Worm (Caenorhabditis elegans) whole organism, L4 larva: Measurements from ENCODE around the gene K11C4.2.

Experiments
- F37D6.2 ChIP-seq: sonication (generic microtip); optimal IDR thresholded peaks from 2 replicates; lab custom pipeline; 2016; ENCODE audit warnings: mild to moderate bottlenecking, missing genetic modification characterization, missing compliant biosample characterization
- F49E8.2 ChIP-seq: sonication (generic microtip); optimal IDR thresholded peaks from 2 replicates; lab custom pipeline; 2016; ENCODE audit warnings: missing compliant biosample characterization, mild to moderate bottlenecking, missing genetic modification characterization, borderline replicate concordance
- R02D3.7 ChIP-seq: fragments of 150-350 bp; sonication (generic microtip); optimal IDR thresholded peaks from 3 replicates; lab custom pipeline; 2014; ENCODE audit warnings: missing biosample characterization, missing genetic modification characterization
- T20F7.1 ChIP-seq: fragments of 200-800 bp; sonication (Bioruptor generic); optimal IDR thresholded peaks from 2 replicates; lab custom pipeline; 2018; ENCODE audit warnings: mild to moderate bottlenecking, missing genetic modification characterization, missing compliant biosample characterization
- T26A8.4 ChIP-seq: fragments of 200-800 bp; sonication (Bioruptor generic); IDR thresholded peaks from 2 replicates; pipeline ENCODE4 v1.3.6; 2022; ENCODE audit warnings: missing genetic modification characterization, missing compliant biosample characterization
- Y75B8A.6 ChIP-seq: fragments of 200-800 bp; sonication (Bioruptor generic); IDR thresholded peaks from 2 replicates; pipeline ENCODE4 v1.3.6; 2022; ENCODE audit warnings: missing genetic modification reagents, missing genetic modification characterization, missing compliant biosample characterization
- aly-2 ChIP-seq: sonication (generic microtip); optimal IDR thresholded peaks from 2 replicates; lab custom pipeline; 2018; ENCODE audit warnings: missing biosample characterization, missing genetic modification characterization
- arid-1 ChIP-seq: fragments of 200-800 bp; sonication (Bioruptor generic); conservative IDR thresholded peaks from 2 replicates; pipeline ENCODE4 v1.3.6; 2022; ENCODE audit warnings: missing genetic modification reagents, missing genetic modification characterization, missing compliant biosample characterization
- ceh-28 ChIP-seq: fragments of 150-350 bp; optimal IDR thresholded peaks from 2 replicates; lab custom pipeline; 2014; ENCODE audit warnings: missing biosample characterization, missing genetic modification reagents, missing genetic modification characterization
- ceh-32 ChIP-seq: sonication (generic microtip); optimal IDR thresholded peaks from 2 replicates; lab custom pipeline; 2016; ENCODE audit warnings: mild to moderate bottlenecking, missing genetic modification characterization, missing compliant biosample characterization; ENCODE audit not compliant: poor library complexity
- cey-2 ChIP-seq: sonication (generic microtip); optimal IDR thresholded peaks from 3 replicates; lab custom pipeline; 2017; ENCODE audit warnings: missing genetic modification characterization, mild to moderate bottlenecking, missing compliant biosample characterization, antibody characterized with exemption, borderline replicate concordance; ENCODE audit not compliant: insufficient read depth
- ctbp-1 ChIP-seq: fragments of 200-800 bp; sonication (Bioruptor generic); IDR thresholded peaks from 2 replicates; pipeline ENCODE4 v1.3.6; 2022; ENCODE audit warnings: missing genetic modification reagents, missing genetic modification characterization, missing compliant biosample characterization
- daf-12 ChIP-seq: fragments of 150-350 bp; optimal IDR thresholded peaks from 2 replicates; lab custom pipeline; 2014; ENCODE audit warnings: missing biosample characterization, missing genetic modification reagents, missing genetic modification characterization
- dmd-8 ChIP-seq: fragments of 200-800 bp; sonication (Bioruptor generic); IDR thresholded peaks from 2 replicates; pipeline ENCODE4 v1.3.6; 2022; ENCODE audit warnings: missing genetic modification characterization, missing compliant biosample characterization
- dpl-1 ChIP-seq: fragments of 150-350 bp; optimal IDR thresholded peaks from 2 replicates; lab custom pipeline; 2014; ENCODE audit warnings: missing biosample characterization, missing genetic modification reagents, missing genetic modification characterization
- dve-1 ChIP-seq: sonication (generic microtip); optimal IDR thresholded peaks from 2 replicates; lab custom pipeline; 2017; ENCODE audit warnings: antibody characterized with exemption, mild to moderate bottlenecking, missing genetic modification characterization, missing compliant biosample characterization; ENCODE audit not compliant: insufficient read depth
- egl-27 ChIP-seq: sonication (generic microtip); optimal IDR thresholded peaks from 3 replicates; lab custom pipeline; 2017; ENCODE audit warnings: missing biosample characterization, missing genetic modification reagents, missing genetic modification characterization
- fkh-10 ChIP-seq: fragments of 150-350 bp; optimal IDR thresholded peaks from 2 replicates; lab custom pipeline; 2014; ENCODE audit warnings: missing biosample characterization, missing genetic modification reagents, missing genetic modification characterization
- gei-8 ChIP-seq: fragments of 200-800 bp; sonication (Bioruptor generic); optimal IDR thresholded peaks from 2 replicates; lab custom pipeline; 2018; ENCODE audit warnings: mild to moderate bottlenecking, missing genetic modification characterization, missing compliant biosample characterization
- hif-1 ChIP-seq, 2 experiments: sonication (generic microtip); optimal IDR thresholded peaks; 2 replicates each; lab custom pipeline; 2016 to 2017; ENCODE audit warnings: missing compliant biosample characterization in 2 of 2, missing genetic modification characterization in 2 of 2, missing genetic modification reagents in 2 of 2, missing genotype in 2 of 2, mild to moderate bottlenecking in 1 of 2
- hlh-30 ChIP-seq: sonication (generic microtip); optimal IDR thresholded peaks from 2 replicates; lab custom pipeline; 2017; ENCODE audit warnings: antibody characterized with exemption, mild to moderate bottlenecking, missing genetic modification characterization, missing compliant biosample characterization; ENCODE audit not compliant: insufficient read depth
- jun-1 ChIP-seq: fragments of 150-350 bp; optimal IDR thresholded peaks from 2 replicates; lab custom pipeline; 2014; ENCODE audit warnings: missing biosample characterization, missing genetic modification reagents, missing genetic modification characterization
- lim-7 ChIP-seq: fragments of 200-800 bp; sonication (Bioruptor generic); IDR thresholded peaks from 2 replicates; pipeline ENCODE4 v1.3.6; 2022; ENCODE audit warnings: missing genetic modification characterization, missing compliant biosample characterization
- lin-15B ChIP-seq: fragments of 150-350 bp; sonication (generic microtip); optimal IDR thresholded peaks from 3 replicates; lab custom pipeline; 2014; ENCODE audit warnings: missing biosample characterization, missing genetic modification characterization
- lin-38 ChIP-seq: fragments of 200-800 bp; sonication (Bioruptor generic); IDR thresholded peaks from 2 replicates; pipeline ENCODE4 v1.3.6; 2022; ENCODE audit warnings: missing genetic modification reagents, missing genetic modification characterization, missing compliant biosample characterization
- lin-39 ChIP-seq: fragments of 150-350 bp; optimal IDR thresholded peaks from 2 replicates; lab custom pipeline; 2014; ENCODE audit warnings: missing biosample characterization, missing genetic modification reagents, missing genetic modification characterization
- lir-3 ChIP-seq: sonication (generic microtip); optimal IDR thresholded peaks from 2 replicates; lab custom pipeline; 2016; ENCODE audit warnings: mild to moderate bottlenecking, missing genetic modification characterization, missing compliant biosample characterization
- madf-5 ChIP-seq, 2 experiments: fragments of 200-800 bp; sonication (Bioruptor generic); IDR thresholded peaks; 2 replicates each; pipeline ENCODE4 v1.3.6; 2022; ENCODE audit warnings: missing compliant biosample characterization in 2 of 2, missing genetic modification characterization in 2 of 2
- mep-1 ChIP-seq: fragments of 150-350 bp; sonication (generic microtip); optimal IDR thresholded peaks from 3 replicates; lab custom pipeline; 2014; ENCODE audit warnings: missing biosample characterization, missing genetic modification characterization
- mxl-3 ChIP-seq: fragments of 200-800 bp; sonication (Bioruptor generic); optimal IDR thresholded peaks from 2 replicates; lab custom pipeline; 2018; ENCODE audit warnings: mild to moderate bottlenecking, missing genetic modification characterization, missing compliant biosample characterization
- nhr-11 ChIP-seq: fragments of 150-350 bp; optimal IDR thresholded peaks from 2 replicates; lab custom pipeline; 2014; ENCODE audit warnings: missing biosample characterization, missing genetic modification characterization
- nhr-237 ChIP-seq: sonication (generic microtip); optimal IDR thresholded peaks from 2 replicates; lab custom pipeline; 2017; ENCODE audit warnings: missing biosample characterization, missing genetic modification characterization
- nhr-28 ChIP-seq: fragments of 150-350 bp; optimal IDR thresholded peaks from 2 replicates; lab custom pipeline; 2014; ENCODE audit warnings: missing biosample characterization, missing genetic modification characterization
- nhr-42 ChIP-seq: fragments of 200-800 bp; sonication (Bioruptor generic); IDR thresholded peaks from 2 replicates; pipeline ENCODE4 v1.3.6; 2022; ENCODE audit warnings: missing genetic modification characterization, missing compliant biosample characterization
- nhr-6 ChIP-seq: fragments of 150-350 bp; optimal IDR thresholded peaks from 2 replicates; lab custom pipeline; 2014; ENCODE audit warnings: missing biosample characterization, missing genetic modification characterization
- pha-4 ChIP-seq, 2 experiments: fragments of 150-350 bp in 1 of 2; fragments of 200-800 bp in 1 of 2; sonication (Bioruptor generic) in 1 of 2; IDR thresholded peaks in 1 of 2; optimal IDR thresholded peaks in 1 of 2; 2 replicates each; pipeline versions ENCODE4 v1.3.6 to Lab custom; 2014 to 2022; ENCODE audit warnings: missing genetic modification characterization in 2 of 2, missing genetic modification reagents in 2 of 2, missing biosample characterization in 1 of 2, missing compliant biosample characterization in 1 of 2
- pqm-1 ChIP-seq: sonication (generic microtip); optimal IDR thresholded peaks from 2 replicates; lab custom pipeline; 2017; ENCODE audit warnings: missing biosample characterization, missing genetic modification characterization
- saeg-2 ChIP-seq: fragments of 200-800 bp; sonication (Bioruptor generic); IDR thresholded peaks from 2 replicates; pipeline ENCODE4 v1.3.6; 2022; ENCODE audit warnings: missing genetic modification reagents, missing genetic modification characterization, missing compliant biosample characterization
- sdz-12 ChIP-seq: fragments of 200-800 bp; sonication (Bioruptor generic); optimal IDR thresholded peaks from 2 replicates; lab custom pipeline; 2018; ENCODE audit warnings: mild to moderate bottlenecking, missing genetic modification characterization, missing compliant biosample characterization
- set-16 ChIP-seq: fragments of 200-800 bp; sonication (Bioruptor generic); IDR thresholded peaks from 2 replicates; pipeline ENCODE4 v1.3.6; 2022; ENCODE audit warnings: missing genetic modification reagents, missing genetic modification characterization, missing compliant biosample characterization
- skn-1 ChIP-seq: fragments of 150-350 bp; optimal IDR thresholded peaks from 2 replicates; lab custom pipeline; 2014; ENCODE audit warnings: missing biosample characterization, missing genetic modification characterization
- snpc-4 ChIP-seq: fragments of 150-350 bp; optimal IDR thresholded peaks from 2 replicates; lab custom pipeline; 2014; ENCODE audit warnings: missing biosample characterization, missing genetic modification characterization
- spr-1 ChIP-seq: sonication (generic microtip); optimal IDR thresholded peaks from 2 replicates; lab custom pipeline; 2016; ENCODE audit warnings: mild to moderate bottlenecking, missing genetic modification characterization, missing compliant biosample characterization
- spr-3 ChIP-seq: fragments of 200-800 bp; sonication (Bioruptor generic); optimal IDR thresholded peaks from 2 replicates; lab custom pipeline; 2018; ENCODE audit warnings: mild to moderate bottlenecking, missing genetic modification characterization, missing compliant biosample characterization
- tag-97 ChIP-seq: fragments of 200-800 bp; sonication (Bioruptor generic); IDR thresholded peaks from 2 replicates; pipeline ENCODE4 v1.3.6; 2022; ENCODE audit warnings: missing genetic modification characterization, missing compliant biosample characterization
- tra-1 ChIP-seq: fragments of 200-800 bp; sonication (Bioruptor generic); IDR thresholded peaks from 2 replicates; pipeline ENCODE4 v1.3.6; 2022; ENCODE audit warnings: missing genetic modification reagents, missing genetic modification characterization, missing compliant biosample characterization
- unc-130 ChIP-seq: sonication (generic microtip); optimal IDR thresholded peaks from 2 replicates; lab custom pipeline; 2016; ENCODE audit warnings: missing genetic modification reagents, missing genetic modification characterization, missing compliant biosample characterization
- zag-1 ChIP-seq: fragments of 150-350 bp; optimal IDR thresholded peaks from 2 replicates; lab custom pipeline; 2014; ENCODE audit warnings: missing biosample characterization, missing genetic modification characterization
- zfp-2 ChIP-seq: sonication (generic microtip); optimal IDR thresholded peaks from 2 replicates; lab custom pipeline; 2016; ENCODE audit warnings: mild to moderate bottlenecking, missing genetic modification characterization, missing compliant biosample characterization
- zip-11 ChIP-seq: fragments of 200-800 bp; sonication (Bioruptor generic); IDR thresholded peaks from 2 replicates; pipeline ENCODE4 v1.3.6; 2022; ENCODE audit warnings: missing genetic modification characterization, missing compliant biosample characterization
- zip-2 ChIP-seq: fragments of 150-350 bp; optimal IDR thresholded peaks from 2 replicates; lab custom pipeline; 2014; ENCODE audit warnings: missing biosample characterization, missing genetic modification characterization
- ztf-7 ChIP-seq: fragments of 150-350 bp; optimal IDR thresholded peaks from 2 replicates; lab custom pipeline; 2014; ENCODE audit warnings: missing biosample characterization, missing genetic modification characterization

The K11C4.2 gene

ce11 chrV:6879490-6879889, 15.4 kb upstream of the K11C4.2 start:
- TF ChIP-seq dpl-1 (GFP tag; lab: Kevin White, UChicago): no peak
- peak; percentile 77 for TF ChIP-seq mxl-3 (GFP tag; lab: Kevin White, UChicago)
- TF ChIP-seq cey-2: no peak
- no peak for TF ChIP-seq pqm-1 (tag; lab: Kevin White, UChicago)
- no peak for TF ChIP-seq saeg-2 (GFP tag; lab: Robert Waterston, UW)
- TF ChIP-seq pha-4 (GFP tag; IDR thresholded peaks at IDR 0.05; lab: Robert Waterston, UW): no peak; the same call in 1 of the 2 replicates
- TF ChIP-seq pha-4 (tag; optimal IDR thresholded peaks at IDR 0.05; lab: Kevin White, UChicago): no peak
- TF ChIP-seq set-16 (GFP tag; lab: Robert Waterston, UW): peak; percentile 93
- TF ChIP-seq nhr-6 (tag; lab: Kevin White, UChicago): peak; percentile 14
- no peak for TF ChIP-seq snpc-4 (tag; lab: Kevin White, UChicago)
- TF ChIP-seq ctbp-1 (GFP tag; lab: Robert Waterston, UW): peak; percentile 82
- peak; percentile 69 for TF ChIP-seq F37D6.2
- peak in 1 of 2 experiments; percentile 60 for TF ChIP-seq hif-1 (tag; optimal IDR thresholded peaks at IDR 0.05; lab: Kevin White, UChicago)
- 0 out of 2 replicates have a peak, but pooled peaks have one; percentile 46 for TF ChIP-seq tra-1
- TF ChIP-seq T26A8.4 (GFP tag; lab: Robert Waterston, UW): peak; percentile 38; the same call in 1 of the 2 replicates
- no peak for TF ChIP-seq lim-7
- no peak for TF ChIP-seq F49E8.2
- no peak for TF ChIP-seq madf-5 (GFP tag; IDR thresholded peaks at IDR 0.05; lab: Robert Waterston, UW)
- TF ChIP-seq zip-11 (GFP tag; lab: Robert Waterston, UW): no peak
- TF ChIP-seq zip-2 (tag; lab: Kevin White, UChicago): no peak
- no peak for TF ChIP-seq unc-130 (GFP tag; lab: Kevin White, UChicago)
- no peak for TF ChIP-seq lir-3 (tag; lab: Kevin White, UChicago)
- TF ChIP-seq T20F7.1 (GFP tag; lab: Kevin White, UChicago): no peak
- no peak for TF ChIP-seq daf-12 (tag; lab: Kevin White, UChicago)
- no peak for TF ChIP-seq lin-15B (tag; lab: Kevin White, UChicago)
- TF ChIP-seq egl-27 (tag; lab: Kevin White, UChicago): no peak
- no peak for TF ChIP-seq R02D3.7 (tag; lab: Kevin White, UChicago)
- TF ChIP-seq skn-1 (tag; lab: Kevin White, UChicago): no peak
- TF ChIP-seq tag-97: no peak
- no peak for TF ChIP-seq nhr-42
- TF ChIP-seq zag-1: peak; percentile 8
- TF ChIP-seq hlh-30: peak; percentile 52
- TF ChIP-seq spr-1: peak; percentile 60
- TF ChIP-seq arid-1: no peak
- TF ChIP-seq sdz-12 (GFP tag; lab: Kevin White, UChicago): no peak
- TF ChIP-seq fkh-10 (GFP tag; lab: Kevin White, UChicago): peak; percentile 80
- TF ChIP-seq ztf-7 (tag; lab: Kevin White, UChicago): no peak
- TF ChIP-seq nhr-28 (tag; lab: Kevin White, UChicago): peak; percentile 49
- TF ChIP-seq aly-2 (tag; lab: Kevin White, UChicago): no peak
- TF ChIP-seq lin-39 (tag; lab: Kevin White, UChicago): no peak
- no peak for TF ChIP-seq dmd-8 (GFP tag; lab: Robert Waterston, UW)
- TF ChIP-seq nhr-11 (tag; lab: Kevin White, UChicago): peak; percentile 44
- peak; percentile 4 for TF ChIP-seq dve-1 (tag; lab: Kevin White, UChicago)
- peak; percentile 80 for TF ChIP-seq mep-1 (tag; lab: Kevin White, UChicago)
- no peak for TF ChIP-seq nhr-237
- TF ChIP-seq gei-8 (GFP tag; lab: Kevin White, UChicago): no peak
- TF ChIP-seq zfp-2 (tag; lab: Kevin White, UChicago): no peak
- no peak for TF ChIP-seq lin-38 (GFP tag; lab: Robert Waterston, UW)
- TF ChIP-seq ceh-32 (tag; lab: Kevin White, UChicago): no peak
- no peak for TF ChIP-seq spr-3
- peak; percentile 84 for TF ChIP-seq ceh-28 (tag; lab: Kevin White, UChicago)
- no peak for TF ChIP-seq jun-1 (tag; lab: Kevin White, UChicago)
- TF ChIP-seq Y75B8A.6: no peak
